Fruit fly (Drosophila melanogaster) S2 (cell line): ENCODE measurements around the gene Amun.

ENCODE experiments used
- CG8478 ChIP-seq: fragments of >200 bp; optimal IDR thresholded peaks from 2 replicates; lab custom pipeline; 2018
- CTCF ChIP-seq, 2 experiments: fragments of >200 bp; optimal IDR thresholded peaks; 2 replicates each; lab custom pipeline; 2018

DNA sequence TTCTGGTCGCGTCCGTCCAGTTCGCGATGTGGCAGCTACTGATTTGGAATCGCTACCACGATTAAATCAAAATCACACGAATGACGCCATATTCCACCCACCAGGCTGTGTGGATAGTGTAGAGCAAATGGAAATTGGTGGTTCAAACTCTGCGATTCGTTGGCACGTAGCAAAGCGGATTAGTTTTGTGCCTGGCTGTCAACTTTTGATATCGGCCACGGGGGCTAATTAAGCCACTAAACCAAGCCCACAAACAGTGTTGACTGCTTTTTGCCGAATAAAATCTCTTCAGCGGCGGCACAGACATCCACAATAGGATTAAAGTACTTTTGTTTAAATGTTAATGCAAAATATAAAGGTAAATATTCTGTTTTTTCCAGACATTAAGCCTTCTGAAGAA lies 16.3 kb upstream of the Amun start, which contains the start of gene inaF-C:
- TF ChIP-seq CTCF (optimal IDR thresholded peaks at IDR 0.05; lab: Kevin White, UChicago) (no peak), CG8478 (lab: Kevin White, UChicago) (no peak)
